Fruit fly (Drosophila melanogaster): ENCODE measurements around the gene Rpn3.
A peak's percentile ranks its signal among the peaks of the same experiment; 100 is the strongest.

The Rpn3 gene

dm6 chr2L:19045111-19045560, 6.5 kb upstream of the Rpn3 start, which contains the start of the genes Ttc19 and Acn (continued):
- peak; percentile 88 for TF ChIP-seq sug (tag; optimal IDR thresholded peaks at IDR 0.05)
- no peak for TF ChIP-seq Vsx1 (GFP tag; optimal IDR thresholded peaks at IDR 0.05)
- peak; percentile 70 for TF ChIP-seq B-H1 (GFP tag; IDR thresholded peaks at IDR 0.05)
- TF ChIP-seq pzg (GFP tag; optimal IDR thresholded peaks at IDR 0.05), result peak; percentile 73
- no peak for TF ChIP-seq oc (tag; optimal IDR thresholded peaks at IDR 0.05)
- TF ChIP-seq klu (GFP tag; IDR thresholded peaks at IDR 0.05), result peak; percentile 72
- no peak for TF ChIP-seq Hr39 (optimal IDR thresholded peaks at IDR 0.05)
- peak; percentile 78 for TF ChIP-seq CG14014 (GFP tag; IDR thresholded peaks at IDR 0.05)
- TF ChIP-seq CG4424 (GFP tag; optimal IDR thresholded peaks at IDR 0.05), result peak; percentile 87
- TF ChIP-seq CG3847 (GFP tag; IDR thresholded peaks at IDR 0.05), result peak; percentile 85
- TF ChIP-seq corto (GFP tag; optimal IDR thresholded peaks at IDR 0.05), result no peak
- TF ChIP-seq CG9932 (GFP tag; IDR thresholded peaks at IDR 0.05), result peak; percentile 92
- peak; percentile 25 for TF ChIP-seq CG4707 (GFP tag; optimal IDR thresholded peaks at IDR 0.05)
- peak; percentile 80 for TF ChIP-seq CG10462 (GFP tag; optimal IDR thresholded peaks at IDR 0.05)
- peak; percentile 59 for TF ChIP-seq CG8359 (GFP tag; optimal IDR thresholded peaks at IDR 0.05; ENCODE audit: borderline replicate concordance)
- TF ChIP-seq Xbp1 (GFP tag; optimal IDR thresholded peaks at IDR 0.05), result peak; percentile 90
- TF ChIP-seq CG18262 (tag; optimal IDR thresholded peaks at IDR 0.05), result peak; percentile 82
- TF ChIP-seq tx (GFP tag; optimal IDR thresholded peaks at IDR 0.05), result peak; percentile 86
- peak; percentile 51 for TF ChIP-seq Lhr (GFP tag; optimal IDR thresholded peaks at IDR 0.05)
- TF ChIP-seq CG30020 (tag; optimal IDR thresholded peaks at IDR 0.05), result peak; percentile 83
- peak; percentile 74 for TF ChIP-seq CG10959 (GFP tag; IDR thresholded peaks at IDR 0.05)
- peak; percentile 77 for TF ChIP-seq CG4730 (GFP tag; IDR thresholded peaks at IDR 0.05)
- no peak for TF ChIP-seq dmrt99B (tag; optimal IDR thresholded peaks at IDR 0.05)
- peak; percentile 85 for TF ChIP-seq CG11456 (GFP tag; IDR thresholded peaks at IDR 0.05)
- TF ChIP-seq E2f1 (GFP tag; IDR thresholded peaks at IDR 0.05), result peak; percentile 62
- no peak for TF ChIP-seq CG6654 (GFP tag; optimal IDR thresholded peaks at IDR 0.05)
- TF ChIP-seq fd64A (GFP tag; optimal IDR thresholded peaks at IDR 0.05), result no peak
- TF ChIP-seq CG15479 (GFP tag; optimal IDR thresholded peaks at IDR 0.05), result no peak
- TF ChIP-seq CG30403 (GFP tag; optimal IDR thresholded peaks at IDR 0.05), result peak; percentile 92
- peak; percentile 60 for TF ChIP-seq twi (tag; optimal IDR thresholded peaks at IDR 0.05)
- TF ChIP-seq CG6813 (GFP tag; optimal IDR thresholded peaks at IDR 0.05), result peak; percentile 23
- peak; percentile 91 for TF ChIP-seq CG13775 (GFP tag; optimal IDR thresholded peaks at IDR 0.05)
- TF ChIP-seq CG9797 (GFP tag; optimal IDR thresholded peaks at IDR 0.05), result peak; percentile 39
- TF ChIP-seq chn (GFP tag; optimal IDR thresholded peaks at IDR 0.05), result peak; percentile 91
- TF ChIP-seq Awh (GFP tag; IDR thresholded peaks at IDR 0.05), result peak; percentile 72
- peak; percentile 98 for TF ChIP-seq sens (GFP tag)
- peak; percentile 52; the same call in 2 of the 3 replicates for TF ChIP-seq CG11560 (tag; IDR thresholded peaks at IDR 0.05)
- peak; percentile 82 for TF ChIP-seq CG14441 (GFP tag; IDR thresholded peaks at IDR 0.05)
- TF ChIP-seq chinmo (GFP tag; IDR thresholded peaks at IDR 0.05; ENCODE audit: partially characterized antibody), result peak; percentile 86
- TF ChIP-seq CG4617 (GFP tag; optimal IDR thresholded peaks at IDR 0.05; ENCODE audit: borderline replicate concordance), result peak; percentile 77
- TF ChIP-seq inv (GFP tag; IDR thresholded peaks at IDR 0.05; ENCODE audit: partially characterized antibody), result peak; percentile 93
- TF ChIP-seq HLH54F (GFP tag; optimal IDR thresholded peaks at IDR 0.05), result peak; percentile 93
- TF ChIP-seq CTCF (GFP tag; optimal IDR thresholded peaks at IDR 0.05), result peak; percentile 26
- TF ChIP-seq grn (GFP tag; optimal IDR thresholded peaks at IDR 0.05), result no peak
- TF ChIP-seq Dll (GFP tag; IDR thresholded peaks at IDR 0.05; ENCODE audit: partially characterized antibody), result peak; percentile 98
- TF ChIP-seq yki (optimal IDR thresholded peaks at IDR 0.05), result no peak
- TF ChIP-seq Lim3 (GFP tag; IDR thresholded peaks at IDR 0.05), result peak; percentile 46; the same call in 1 of the 2 replicates
- TF ChIP-seq CG4854 (GFP tag; optimal IDR thresholded peaks at IDR 0.05), result peak; percentile 78
- TF ChIP-seq CG13894 (tag; optimal IDR thresholded peaks at IDR 0.05), result no peak
- TF ChIP-seq CG8388 (GFP tag; optimal IDR thresholded peaks at IDR 0.05), result peak; percentile 81
- peak; percentile 71 for TF ChIP-seq Nf-YC (tag; optimal IDR thresholded peaks at IDR 0.05)
- peak; percentile 92 for TF ChIP-seq CG34422 (GFP tag; IDR thresholded peaks at IDR 0.05)
